Worm (Caenorhabditis elegans) whole organism, mixed stage, embryonic: ENCODE data around the gene F18E9.4.

ENCODE experiments used
- cnd-1 ChIP-seq: fragments of 200-800 bp; sonication (Bioruptor generic); optimal IDR thresholded peaks from 2 replicates; lab custom pipeline; 2018; ENCODE audit warnings: mild to moderate bottlenecking, missing genetic modification characterization, missing compliant biosample characterization
- nhr-76 ChIP-seq: sonication (generic microtip); optimal IDR thresholded peaks from 2 replicates; lab custom pipeline; 2017; ENCODE audit warnings: missing biosample characterization, missing genetic modification characterization
- snpc-4 ChIP-seq: fragments of 150-350 bp; optimal IDR thresholded peaks from 2 replicates; lab custom pipeline; 2014; ENCODE audit warnings: missing biosample characterization, missing genetic modification characterization
- tbx-8 ChIP-seq: fragments of 200-800 bp; sonication (Bioruptor generic); optimal IDR thresholded peaks from 2 replicates; lab custom pipeline; 2018; ENCODE audit warnings: mild to moderate bottlenecking, missing genetic modification characterization, moderate library complexity, missing compliant biosample characterization

ce11 chrX:8597647-8598046 is 17.3 kb downstream of the F18E9.4 start, which contains the start of gene F18E9.7:
- TF ChIP-seq cnd-1 = no peak
- no peak for TF ChIP-seq nhr-76 (tag; lab: Kevin White, UChicago)
- TF ChIP-seq tbx-8 (GFP tag; lab: Kevin White, UChicago) = no peak
- no peak for TF ChIP-seq snpc-4
